Fruit fly (Drosophila melanogaster): ENCODE results near the gene Rsph1.

- no peak for TF ChIP-seq pan (optimal IDR thresholded peaks at IDR 0.05)
- TF ChIP-seq usp (GFP tag; optimal IDR thresholded peaks at IDR 0.05): no peak
- no peak for TF ChIP-seq CG8478 (optimal IDR thresholded peaks at IDR 0.05)
- TF ChIP-seq psq (optimal IDR thresholded peaks at IDR 0.05): no peak
- no peak for TF ChIP-seq Dll (optimal IDR thresholded peaks at IDR 0.05)
- TF ChIP-seq EcR (GFP tag; optimal IDR thresholded peaks at IDR 0.05): no peak
Measured at dm6 chr2L:13140891-13141290, 42.4 kb upstream of the Rsph1 start.

Data from whole organism.